Fruit fly (Drosophila melanogaster): ENCODE results near the gene CG13631.
A peak's percentile ranks its signal among the peaks of the same experiment; 100 is the strongest.

Gene CG13631

DNA sequence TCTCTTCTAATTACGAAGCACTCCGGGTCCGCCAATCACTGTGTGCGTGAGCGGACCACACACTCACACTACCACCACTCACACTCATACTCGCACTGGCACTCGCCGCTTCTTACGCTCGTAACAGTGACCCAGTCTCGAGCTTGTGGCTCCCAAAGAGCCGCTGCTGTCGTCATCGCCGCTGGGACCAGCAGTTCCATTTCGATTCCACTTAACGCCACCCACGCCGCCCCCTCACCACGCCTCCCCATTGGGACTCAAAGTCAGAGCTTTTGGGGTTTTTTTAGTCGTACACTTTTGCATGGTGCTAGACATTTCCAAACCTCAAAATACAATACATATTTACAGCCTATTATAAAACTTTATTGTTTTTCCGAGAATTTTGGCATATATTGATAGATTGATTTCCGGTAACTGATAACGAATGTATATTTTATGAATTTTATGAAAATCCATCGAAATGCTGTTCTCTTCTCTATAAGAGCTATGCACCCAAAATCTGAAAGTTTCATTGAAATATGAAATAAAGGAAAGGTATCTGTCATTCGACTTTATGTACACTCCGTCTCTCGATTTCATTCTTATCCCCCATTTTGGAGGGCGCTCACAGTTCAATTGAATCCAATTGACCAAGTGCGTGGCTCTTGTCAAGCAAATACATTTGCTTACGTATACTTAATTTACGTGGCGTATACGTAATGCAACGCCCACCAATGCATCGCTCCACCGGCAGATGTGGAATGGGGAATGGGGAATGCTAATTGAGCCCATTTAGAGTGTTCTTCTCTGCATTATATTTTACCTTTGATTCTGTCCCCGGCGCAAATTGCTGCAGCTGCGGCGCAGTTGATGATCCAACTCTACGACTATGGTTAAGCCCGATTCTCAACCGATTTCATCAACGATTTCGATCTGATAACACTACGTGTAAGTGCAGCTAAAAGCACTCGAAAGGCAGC lies 2.4 kb downstream of the CG13631 start, which contains the start of gene CG42331:
CG42331 (plus strand) TSS at position 909 of the 959 bp plus-strand sequence.
- TF ChIP-seq Clk (GFP tag; optimal IDR thresholded peaks at IDR 0.05), result no peak
- peak; percentile 50 for TF ChIP-seq CG33017 (tag; optimal IDR thresholded peaks at IDR 0.05)
- TF ChIP-seq Mnt (GFP tag; optimal IDR thresholded peaks at IDR 0.05), result no peak
- no peak for TF ChIP-seq bab1 (GFP tag; optimal IDR thresholded peaks at IDR 0.05)
- TF ChIP-seq CG12768 (GFP tag; optimal IDR thresholded peaks at IDR 0.05), result peak; percentile 20

DNA sequence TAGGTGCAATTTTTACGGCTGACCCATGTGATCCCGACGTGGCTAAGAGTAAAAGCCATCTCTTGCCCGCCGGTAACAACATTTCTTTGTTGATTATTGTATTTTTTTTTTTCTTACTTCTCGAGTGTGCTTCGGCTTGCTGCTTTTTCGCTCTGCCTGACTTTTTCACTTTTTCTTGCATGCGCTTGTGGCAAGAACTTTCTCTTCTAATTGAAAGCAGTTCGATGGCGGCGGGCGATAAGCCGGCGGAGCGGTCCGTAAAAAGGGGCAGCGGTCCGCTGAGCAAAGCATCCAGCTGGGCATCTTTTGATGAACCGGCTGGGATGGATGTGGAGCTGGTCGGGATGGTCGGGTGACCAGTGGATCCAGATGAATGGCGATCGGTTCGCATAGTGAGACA lies 3.9 kb downstream of the CG13631 start:
- TF ChIP-seq tj (GFP tag; optimal IDR thresholded peaks at IDR 0.05) (no peak), toe (GFP tag; optimal IDR thresholded peaks at IDR 0.05) (no peak), CG7101 (tag; optimal IDR thresholded peaks at IDR 0.05) (no peak), CG5204 (GFP tag; optimal IDR thresholded peaks at IDR 0.05) (no peak), CG12768 (GFP tag; optimal IDR thresholded peaks at IDR 0.05) (no peak), cnc (optimal IDR thresholded peaks at IDR 0.05) (no peak), CG7045 (GFP tag; optimal IDR thresholded peaks at IDR 0.05) (no peak), Crg-1 (GFP tag; optimal IDR thresholded peaks at IDR 0.05) (no peak), Hr96 (GFP tag; optimal IDR thresholded peaks at IDR 0.05) (no peak), ovo (GFP tag; optimal IDR thresholded peaks at IDR 0.05) (no peak), pad (GFP tag; optimal IDR thresholded peaks at IDR 0.05) (no peak)

DNA sequence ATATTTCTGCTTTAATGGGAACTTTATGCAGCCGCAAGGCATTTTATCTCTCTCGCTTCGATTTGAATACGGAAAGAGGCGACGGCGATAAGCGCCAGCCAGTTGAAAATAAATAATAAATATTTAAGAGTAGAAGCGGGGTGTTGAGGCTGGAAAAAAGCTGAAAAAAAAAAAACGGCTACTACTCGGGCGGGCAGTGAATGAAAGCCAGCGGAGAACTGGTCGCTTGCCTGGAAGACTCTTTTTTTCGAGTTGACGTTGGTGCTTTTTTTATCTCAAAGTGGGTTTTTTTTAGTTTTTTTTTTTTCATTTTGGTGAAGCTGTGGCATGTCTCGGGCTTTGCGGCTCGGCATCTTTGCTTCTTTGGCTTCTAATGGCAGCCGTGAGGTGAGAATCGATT lies 4.3 kb downstream of the CG13631 start:
- no peak for TF ChIP-seq CG14711 (tag; optimal IDR thresholded peaks at IDR 0.05)

DNA sequence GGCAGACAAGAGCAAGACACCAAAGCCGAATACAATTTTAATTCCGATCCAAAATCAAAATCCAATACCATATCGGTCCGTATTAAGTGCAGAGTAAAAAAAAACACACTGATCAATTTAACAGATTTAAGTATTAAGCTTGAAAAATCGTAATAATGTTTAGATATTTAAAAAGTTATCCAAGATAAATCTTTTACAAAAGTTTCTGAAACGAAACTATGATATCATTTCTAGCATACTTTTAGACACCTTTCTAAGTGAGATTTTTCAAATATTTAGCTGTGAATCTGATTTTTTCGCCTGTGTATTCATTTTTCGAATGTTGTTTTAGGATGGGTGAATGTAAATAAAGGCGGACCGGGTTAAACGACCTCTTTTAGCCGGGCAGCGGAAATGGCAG lies 8.0 kb downstream of the CG13631 start:
- TF ChIP-seq ovo (GFP tag; optimal IDR thresholded peaks at IDR 0.05), result no peak

DNA sequence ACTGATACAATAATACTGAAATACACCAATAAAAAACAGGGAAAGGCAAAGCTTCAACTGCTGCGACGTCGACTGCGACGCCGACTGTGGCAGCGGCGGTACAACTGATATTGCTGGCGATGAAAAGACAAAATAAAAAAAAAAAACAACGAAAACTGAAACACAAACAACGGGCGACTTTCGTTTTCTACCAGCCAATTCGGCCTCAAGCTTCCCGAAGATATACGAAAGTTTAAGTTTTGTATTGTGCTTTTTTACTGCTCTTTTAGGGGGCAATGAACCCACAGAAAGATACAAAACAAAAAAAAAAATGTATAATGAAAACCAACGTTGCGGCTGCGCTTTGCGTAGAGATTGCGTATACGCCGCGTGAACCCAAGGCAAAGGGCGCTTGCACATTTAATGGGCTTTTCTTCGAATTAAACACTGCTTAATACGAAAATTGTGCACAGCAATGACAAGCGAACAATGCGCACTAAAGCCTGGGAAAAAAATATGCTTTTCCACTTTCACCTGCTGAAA lies 9.1 kb downstream of the CG13631 start:
- TF ChIP-seq toe (GFP tag; optimal IDR thresholded peaks at IDR 0.05) (no peak), Mnt (GFP tag; optimal IDR thresholded peaks at IDR 0.05) (no peak)

DNA sequence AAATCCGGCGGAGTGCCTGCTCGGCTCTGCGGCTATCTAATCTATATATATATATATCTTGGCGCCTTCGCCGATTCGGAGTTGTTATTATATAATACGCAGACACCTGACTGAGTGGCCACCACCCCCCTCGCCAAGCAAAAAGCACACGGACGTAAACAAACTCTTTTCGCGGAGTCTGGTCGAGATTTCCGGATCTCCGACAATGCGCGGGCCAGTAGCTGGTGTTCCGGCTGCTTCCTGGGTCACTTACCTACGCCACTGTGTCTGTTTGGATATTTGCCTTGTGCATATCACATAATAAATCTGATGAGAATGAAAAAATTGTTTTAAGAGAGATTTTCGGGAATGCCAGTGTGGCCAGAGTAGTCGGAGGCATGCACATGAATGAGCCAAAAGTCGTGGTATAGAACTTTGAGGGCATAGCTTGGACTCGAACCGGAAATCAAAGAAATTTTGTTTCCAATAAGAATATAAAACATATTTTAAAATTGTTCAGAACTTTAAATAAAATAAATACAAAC lies 18.0 kb downstream of the CG13631 start, which contains the start of gene CG5805:
CG5805 (minus strand) TSS at position 380 of the 524 bp plus-strand sequence.
- peak; percentile 47 for TF ChIP-seq tj (GFP tag; optimal IDR thresholded peaks at IDR 0.05)
- TF ChIP-seq CG11617 (GFP tag; optimal IDR thresholded peaks at IDR 0.05), result peak; percentile 78
- peak; percentile 74 for TF ChIP-seq CG1620 (GFP tag; optimal IDR thresholded peaks at IDR 0.05)
- peak; percentile 65 for TF ChIP-seq CG5204 (GFP tag; optimal IDR thresholded peaks at IDR 0.05)
- no peak for TF ChIP-seq cnc (optimal IDR thresholded peaks at IDR 0.05)
- TF ChIP-seq CG7045 (GFP tag; optimal IDR thresholded peaks at IDR 0.05), result peak; percentile 88
- TF ChIP-seq cic (GFP tag; optimal IDR thresholded peaks at IDR 0.05), result peak; percentile 11
- peak; percentile 65 for TF ChIP-seq pad (GFP tag; optimal IDR thresholded peaks at IDR 0.05)
- TF ChIP-seq toe (GFP tag; optimal IDR thresholded peaks at IDR 0.05), result peak; percentile 84
- TF ChIP-seq Hr96 (GFP tag; optimal IDR thresholded peaks at IDR 0.05), result peak; percentile 67
- peak; percentile 64 for TF ChIP-seq CG12768 (GFP tag; optimal IDR thresholded peaks at IDR 0.05)
- peak; percentile 72 for TF ChIP-seq bab1 (GFP tag; optimal IDR thresholded peaks at IDR 0.05)
- TF ChIP-seq CG14711 (tag; optimal IDR thresholded peaks at IDR 0.05), result peak; percentile 61
- no peak for TF ChIP-seq kay (GFP tag; ENCODE audit: borderline replicate concordance)
- peak; percentile 73 for TF ChIP-seq Crg-1 (GFP tag; optimal IDR thresholded peaks at IDR 0.05)
- peak; percentile 69 for TF ChIP-seq Mnt (GFP tag; optimal IDR thresholded peaks at IDR 0.05)
- TF ChIP-seq ovo (GFP tag; optimal IDR thresholded peaks at IDR 0.05), result peak; percentile 52
- TF ChIP-seq Clk (GFP tag; optimal IDR thresholded peaks at IDR 0.05), result peak; percentile 28
- peak; percentile 51 for TF ChIP-seq CG33017 (tag; optimal IDR thresholded peaks at IDR 0.05)
- peak; percentile 67 for TF ChIP-seq CG7101 (tag; optimal IDR thresholded peaks at IDR 0.05)

DNA sequence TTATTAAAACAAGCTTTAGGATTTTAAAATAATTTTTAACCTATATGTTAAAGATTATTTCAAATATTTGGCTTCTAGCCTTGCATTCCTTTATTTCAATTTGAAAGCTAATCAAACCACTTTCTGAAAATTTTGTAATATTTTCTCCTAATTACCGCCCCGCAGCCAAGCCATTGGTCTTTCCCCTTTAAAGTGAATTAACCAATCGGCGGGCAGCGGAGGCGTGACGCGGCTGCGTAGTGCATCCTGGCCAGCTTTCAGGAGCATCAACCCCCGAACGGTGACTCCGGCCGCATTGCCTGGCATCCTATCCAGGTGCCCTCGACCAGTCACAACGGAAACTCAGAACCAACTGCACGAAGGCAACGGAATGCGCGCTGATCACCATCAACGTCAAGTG lies 18.6 kb downstream of the CG13631 start, which contains the start of gene Ets96B:
Ets96B (plus strand) TSS at position 321 of the 400 bp plus-strand sequence.
- TF ChIP-seq cic (GFP tag; optimal IDR thresholded peaks at IDR 0.05) (no peak), ovo (GFP tag; optimal IDR thresholded peaks at IDR 0.05) (no peak), toe (GFP tag; optimal IDR thresholded peaks at IDR 0.05) (no peak), Clk (GFP tag; optimal IDR thresholded peaks at IDR 0.05) (no peak), CG1620 (GFP tag; optimal IDR thresholded peaks at IDR 0.05) (no peak), tj (GFP tag; optimal IDR thresholded peaks at IDR 0.05) (no peak), pad (GFP tag; optimal IDR thresholded peaks at IDR 0.05) (no peak), CG14711 (tag; optimal IDR thresholded peaks at IDR 0.05) (no peak), CG11617 (GFP tag; optimal IDR thresholded peaks at IDR 0.05) (no peak)

Data from whole organism, adult.